Fruit fly (Drosophila melanogaster): ENCODE results near the gene CG7065.

- TF ChIP-seq Snoo (tag; optimal IDR thresholded peaks at IDR 0.05) (no peak), gl (tag; optimal IDR thresholded peaks at IDR 0.05) (no peak), CG8159 (tag; optimal IDR thresholded peaks at IDR 0.05) (no peak), CG4496 (GFP tag; IDR thresholded peaks at IDR 0.05) (no peak), rn (GFP tag; IDR thresholded peaks at IDR 0.05) (no peak), CG14655 (GFP tag; optimal IDR thresholded peaks at IDR 0.05) (no peak), CG15710 (tag; optimal IDR thresholded peaks at IDR 0.05) (no peak), Ets98B (GFP tag; IDR thresholded peaks at IDR 0.05) (no peak), CG34367 (tag; optimal IDR thresholded peaks at IDR 0.05) (no peak), CG12605 (GFP tag; IDR thresholded peaks at IDR 0.05) (no peak), EcR (GFP tag; optimal IDR thresholded peaks at IDR 0.05) (no peak)
These were observed 26.0 kb downstream of the CG7065 start for dm6 chrX:9168273-9168672.

Data from whole organism, pupa.